Fruit fly (Drosophila melanogaster) S2 (cell line): ENCODE results near the gene CG10470.

Source experiments
- CG8478 ChIP-seq: fragments of >200 bp; optimal IDR thresholded peaks from 2 replicates; lab custom pipeline; 2018
- CTCF ChIP-seq, 2 experiments: fragments of >200 bp; optimal IDR thresholded peaks; 2 replicates each; lab custom pipeline; 2018

Gene CG10470

DNA sequence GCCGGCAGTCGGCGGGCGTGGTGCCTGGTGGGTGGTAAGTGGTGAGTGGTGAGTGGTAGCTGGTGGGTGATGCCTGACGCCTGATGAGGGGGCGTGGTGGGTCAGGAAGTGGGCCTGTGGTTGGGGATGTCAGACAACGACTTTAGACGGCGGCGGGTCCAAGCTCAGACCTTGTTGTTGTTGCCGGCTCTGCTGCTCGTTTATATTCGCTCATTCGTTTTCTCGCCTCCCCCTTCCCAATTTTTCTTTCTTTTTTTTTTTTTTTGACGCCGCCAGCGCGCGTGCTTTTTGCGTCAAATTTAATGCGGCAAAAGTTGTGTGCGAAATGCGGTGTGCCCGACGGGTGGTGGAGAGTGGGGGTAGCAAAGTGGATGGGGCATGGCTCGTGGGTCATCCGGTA, 29.2 kb upstream of the CG10470 start:
- TF ChIP-seq CTCF (optimal IDR thresholded peaks at IDR 0.05; lab: Kevin White, UChicago), result no peak
- no peak for TF ChIP-seq CG8478 (lab: Kevin White, UChicago)

DNA sequence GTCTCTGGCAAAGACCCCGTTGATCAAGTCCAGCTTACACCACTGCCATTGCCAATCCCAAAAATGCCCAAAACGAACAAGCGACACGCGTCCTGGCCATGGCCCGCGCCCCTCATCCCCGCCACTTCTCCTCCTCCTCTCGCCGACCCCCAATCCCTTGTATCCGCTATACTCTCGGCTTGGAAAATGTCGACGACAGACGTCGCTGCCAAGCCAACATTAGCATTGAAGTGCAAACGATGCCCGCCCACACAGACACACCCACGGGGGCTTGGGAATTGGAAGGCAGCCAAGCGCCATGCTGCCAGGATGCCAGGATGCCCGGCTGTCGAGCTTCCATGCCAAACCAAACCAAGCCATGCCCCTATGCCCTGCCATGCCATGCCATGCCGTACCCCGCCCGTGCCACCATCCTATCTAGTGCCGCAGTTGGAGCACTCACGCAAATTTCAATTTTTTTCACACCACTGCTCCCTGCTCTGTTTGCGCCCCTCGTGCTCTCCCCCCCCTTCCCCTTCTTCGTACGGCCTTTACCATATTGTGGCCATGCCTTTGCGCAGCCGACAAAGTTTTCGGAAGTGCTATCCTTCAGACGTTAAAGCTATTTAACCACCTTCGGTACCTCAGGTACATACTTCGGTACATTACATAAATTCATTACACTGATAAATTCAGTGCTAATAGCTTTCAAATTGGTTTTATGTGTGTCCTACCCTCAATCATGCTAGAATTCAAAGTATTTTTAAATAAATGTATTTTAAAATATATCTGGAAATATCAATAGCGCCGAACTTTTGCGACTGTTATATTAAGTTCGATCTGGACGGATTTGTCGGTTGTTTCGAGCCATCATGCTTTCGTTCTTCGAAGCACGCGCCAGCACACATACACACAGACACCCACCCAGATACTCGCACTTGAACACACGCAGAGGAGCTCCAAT, 27.3 kb upstream of the CG10470 start:
- no peak for TF ChIP-seq CTCF (optimal IDR thresholded peaks at IDR 0.05; lab: Kevin White, UChicago)
- TF ChIP-seq CG8478 (lab: Kevin White, UChicago), result no peak

dm6 chr2L:19022221-19022516, 26.7 kb upstream of the CG10470 start, which contains the start of gene CG15172:
Gene CG15172 (plus strand): TSS chr2L:19022417.
- TF ChIP-seq CG8478 (lab: Kevin White, UChicago), result no peak
- TF ChIP-seq CTCF (optimal IDR thresholded peaks at IDR 0.05; lab: Kevin White, UChicago), result no peak

- TF ChIP-seq CG8478 (lab: Kevin White, UChicago) (no peak), CTCF (optimal IDR thresholded peaks at IDR 0.05; lab: Kevin White, UChicago) (no peak)
Observed at dm6 chr2L:19023972-19024743, 24.7 kb upstream of the CG10470 start.

DNA sequence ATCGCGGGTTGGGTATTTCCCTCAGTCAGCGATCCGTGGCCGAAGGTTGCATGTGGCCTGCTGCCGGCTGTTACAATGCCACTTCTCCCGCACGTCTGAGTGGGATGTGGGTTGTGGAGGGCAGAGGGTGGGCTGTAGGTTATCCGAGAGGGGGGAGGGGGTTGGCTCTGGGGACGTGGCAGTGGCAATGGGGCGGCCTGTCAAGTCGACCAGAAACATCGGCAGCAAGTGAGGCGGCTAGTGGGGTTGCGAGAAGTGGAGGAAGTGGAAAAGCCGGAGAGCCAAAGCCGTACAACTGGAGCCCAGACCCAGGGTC, 24.2 kb upstream of the CG10470 start:
- TF ChIP-seq CTCF (optimal IDR thresholded peaks at IDR 0.05; lab: Kevin White, UChicago), result no peak
- no peak for TF ChIP-seq CG8478 (lab: Kevin White, UChicago)

- TF ChIP-seq CG8478 (lab: Kevin White, UChicago) (no peak), CTCF (optimal IDR thresholded peaks at IDR 0.05; lab: Kevin White, UChicago) (no peak)
Observed at dm6 chr2L:19026491-19027197, 22.2 kb upstream of the CG10470 start.

DNA sequence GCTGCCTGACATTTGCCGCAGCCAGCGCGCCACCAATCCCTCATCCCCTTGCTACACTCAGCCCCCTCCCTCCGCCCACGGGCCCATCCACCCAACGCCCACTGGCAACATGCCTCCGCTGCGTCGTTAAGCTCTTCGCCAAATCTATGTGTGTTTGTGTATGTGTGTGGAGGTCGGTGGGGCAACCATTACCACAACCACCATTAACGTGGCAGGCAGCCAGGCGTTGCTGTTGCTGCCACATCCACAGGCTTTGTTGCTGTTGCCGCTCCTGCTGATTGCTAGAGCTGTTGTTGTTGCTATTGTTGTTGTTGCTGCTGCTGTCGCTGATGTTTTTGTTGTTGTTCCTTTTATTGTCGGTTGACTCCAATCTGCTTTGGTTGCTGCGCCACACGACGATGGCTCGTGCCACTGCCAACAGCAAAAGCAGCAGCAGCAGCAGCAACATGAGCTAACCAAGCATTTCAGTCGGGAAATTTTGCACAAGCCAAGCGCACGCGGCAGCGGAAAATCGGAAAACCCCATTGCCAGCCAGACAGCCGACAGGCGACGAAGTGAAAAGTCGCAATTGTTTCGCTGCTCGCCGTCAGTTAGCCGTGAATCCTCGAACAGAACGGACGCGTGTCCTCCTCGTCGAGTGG, 21.5 kb upstream of the CG10470 start, which contains the start of gene Sidpn:
TSS of gene Sidpn (plus strand) at position 465 of the 641 bp plus-strand sequence.
- TF ChIP-seq CG8478 (lab: Kevin White, UChicago), result no peak
- TF ChIP-seq CTCF (optimal IDR thresholded peaks at IDR 0.05; lab: Kevin White, UChicago), result no peak

DNA sequence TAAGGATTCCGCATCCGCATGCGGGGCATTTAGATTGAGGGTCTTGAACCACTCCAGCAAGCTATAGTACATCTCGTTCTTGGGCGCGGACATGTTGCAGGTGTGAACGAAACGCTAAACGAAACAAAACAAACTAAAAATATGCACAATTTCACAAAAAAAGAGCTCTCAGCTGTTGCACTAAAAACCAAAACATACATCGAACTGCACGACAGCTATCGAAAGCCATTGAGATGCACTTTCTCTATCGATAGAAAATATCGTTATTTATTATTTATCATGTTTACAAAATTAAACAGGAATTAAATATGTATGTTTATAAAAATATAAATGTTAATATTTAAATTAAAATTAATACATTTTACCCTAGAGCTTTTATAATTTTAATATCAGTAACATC, 15.6 kb upstream of the CG10470 start, which contains the start of gene hook:
TSS of gene hook (minus strand) at position 211 of the 400 bp plus-strand sequence.
- TF ChIP-seq CG8478 (lab: Kevin White, UChicago), result no peak
- TF ChIP-seq CTCF (optimal IDR thresholded peaks at IDR 0.05; lab: Kevin White, UChicago), result no peak

DNA sequence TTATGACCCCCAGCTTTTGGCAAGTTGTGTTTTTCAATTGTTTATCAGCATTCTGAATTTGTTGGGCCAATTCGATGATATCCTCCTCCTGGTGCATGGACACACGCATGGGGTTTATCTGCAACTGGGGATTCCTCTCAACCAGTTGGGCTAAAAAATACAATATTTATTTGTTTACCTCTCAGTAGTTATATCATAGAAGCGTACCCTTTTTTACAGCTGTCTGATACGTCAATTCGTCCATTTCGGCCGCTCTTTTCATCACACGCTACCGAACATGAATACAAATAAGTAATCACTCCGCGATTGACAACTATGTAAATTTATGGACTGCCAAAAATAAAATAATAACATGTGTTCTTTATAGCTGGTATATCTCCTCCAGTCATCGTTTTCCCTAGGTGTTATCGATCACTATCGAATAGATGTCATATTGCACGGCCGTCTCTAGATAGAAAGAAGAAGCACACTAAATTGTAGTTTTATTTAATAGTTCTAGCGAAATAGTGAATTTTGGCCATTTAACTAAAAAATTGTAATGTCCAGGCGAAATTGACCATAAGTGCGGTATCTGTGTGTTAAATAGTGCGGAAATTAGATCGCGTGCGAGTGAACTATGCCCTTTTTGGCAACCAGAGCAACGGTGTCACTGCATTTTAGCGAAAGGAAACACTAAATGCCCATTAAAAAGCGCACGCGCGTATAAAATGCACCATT, 14.5 kb upstream of the CG10470 start, which contains the start of the genes mib2 and CG31800:
TSS of gene mib2 (plus strand) at position 232 of the 717 bp plus-strand sequence.
TSS of gene CG31800 (minus strand) at position 364 of the 717 bp plus-strand sequence.
- no peak for TF ChIP-seq CTCF (optimal IDR thresholded peaks at IDR 0.05; lab: Kevin White, UChicago)

dm6 chr2L:19035013-19035412, 13.9 kb upstream of the CG10470 start:
- TF ChIP-seq CG8478 (lab: Kevin White, UChicago) (no peak), CTCF (optimal IDR thresholded peaks at IDR 0.05; lab: Kevin White, UChicago) (no peak)

DNA sequence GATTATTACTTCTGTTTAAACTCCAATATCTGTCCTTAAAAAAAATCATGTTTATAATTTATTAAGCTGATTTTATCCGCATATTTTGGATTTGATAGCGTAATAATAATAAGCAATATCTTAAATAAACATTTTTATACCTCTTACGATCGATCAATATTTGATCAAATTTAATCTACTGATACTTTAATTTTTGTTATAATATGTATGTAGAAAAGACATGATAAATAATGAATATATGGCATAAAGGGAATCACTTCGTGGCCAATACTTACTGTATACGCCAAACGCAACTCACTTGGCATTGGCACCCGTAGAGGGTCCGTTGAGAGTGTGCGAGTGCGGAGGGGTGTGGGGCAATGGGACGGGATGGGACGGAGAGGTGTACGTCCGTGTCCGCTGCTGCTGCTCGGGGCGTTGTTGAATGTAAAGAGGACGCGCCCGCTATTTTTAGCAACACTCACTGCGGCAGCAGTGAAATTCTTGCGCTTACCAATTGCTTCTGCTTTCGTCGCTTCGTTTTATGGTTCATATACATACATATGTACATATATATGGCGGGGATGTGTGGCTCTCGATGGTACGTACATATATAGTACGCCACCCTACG, 12.7 kb upstream of the CG10470 start:
- no peak for TF ChIP-seq CTCF (optimal IDR thresholded peaks at IDR 0.05; lab: Kevin White, UChicago)
- no peak for TF ChIP-seq CG8478 (lab: Kevin White, UChicago)

dm6 chr2L:19037011-19037410, 11.9 kb upstream of the CG10470 start:
- no peak for TF ChIP-seq CTCF (optimal IDR thresholded peaks at IDR 0.05; lab: Kevin White, UChicago)
- no peak for TF ChIP-seq CG8478 (lab: Kevin White, UChicago)

DNA sequence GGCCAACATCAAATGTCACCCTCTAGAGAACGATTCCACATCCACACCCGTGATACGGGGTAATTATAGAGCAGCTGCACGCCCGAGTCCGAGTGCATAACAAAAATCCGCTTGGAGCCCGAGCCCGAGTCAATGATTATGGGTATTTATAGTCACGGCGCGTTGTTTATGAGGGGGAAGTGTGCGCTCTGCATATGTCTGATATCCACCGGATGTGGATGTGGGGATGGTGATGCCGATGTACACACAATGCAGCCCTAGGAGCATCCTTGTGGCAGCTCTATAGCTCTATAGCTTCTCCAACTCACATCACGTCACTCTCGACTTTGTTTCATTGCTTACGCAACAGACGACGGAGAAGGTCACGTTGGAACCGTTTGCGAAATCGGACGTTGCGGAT, 11.4 kb upstream of the CG10470 start:
- TF ChIP-seq CTCF (optimal IDR thresholded peaks at IDR 0.05; lab: Kevin White, UChicago) (no peak), CG8478 (lab: Kevin White, UChicago) (no peak)
